Fruit fly (Drosophila melanogaster): ENCODE results near the gene Recs1.

Gene Recs1

dm6 chr3R:14125479-14126121, 28.0 kb downstream of the Recs1 start, which contains the start of the genes 140up and Polr2B (continued):
- TF ChIP-seq Meics (GFP tag; optimal IDR thresholded peaks at IDR 0.05) (peak; percentile 92), CG7556 (GFP tag; optimal IDR thresholded peaks at IDR 0.05) (peak; percentile 92), CG8290 (GFP tag; optimal IDR thresholded peaks at IDR 0.05) (peak; percentile 87), CG8290 (tag; optimal IDR thresholded peaks at IDR 0.05) (peak in 1 of 2 experiments; percentile 68), kah (GFP tag; optimal IDR thresholded peaks at IDR 0.05) (peak; percentile 76), ro (GFP tag; IDR thresholded peaks at IDR 0.05) (peak; percentile 57; the same call in 1 of the 2 replicates), Mrtf (GFP tag; IDR thresholded peaks at IDR 0.05) (peak; percentile 88), tgo (GFP tag; IDR thresholded peaks at IDR 0.05) (peak; percentile 95), CG6854 (GFP tag; optimal IDR thresholded peaks at IDR 0.05) (peak; percentile 61), vvl (GFP tag; IDR thresholded peaks at IDR 0.05) (peak; percentile 96), CG14860 (GFP tag; IDR thresholded peaks at IDR 0.05; ENCODE audit: partially characterized antibody) (no peak), CG2875 (GFP tag; optimal IDR thresholded peaks at IDR 0.05) (peak; percentile 73), nau (GFP tag; optimal IDR thresholded peaks at IDR 0.05) (peak; percentile 76), HLHmδ (GFP tag; optimal IDR thresholded peaks at IDR 0.05) (no peak), bcd (GFP tag; optimal IDR thresholded peaks at IDR 0.05) (peak; percentile 93), rib (GFP tag; IDR thresholded peaks at IDR 0.05) (peak; percentile 92), CG3838 (GFP tag; optimal IDR thresholded peaks at IDR 0.05) (peak; percentile 50), prd (optimal IDR thresholded peaks at IDR 0.05) (no peak), prd (GFP tag; IDR thresholded peaks at IDR 0.05) (peak; percentile 93), stwl (tag; optimal IDR thresholded peaks at IDR 0.05) (peak; percentile 91), CG12104 (GFP tag; optimal IDR thresholded peaks at IDR 0.05) (peak; percentile 93), CG34422 (GFP tag; IDR thresholded peaks at IDR 0.05) (peak; percentile 97), CG6654 (GFP tag; optimal IDR thresholded peaks at IDR 0.05) (peak; percentile 50), Med (GFP tag) (peak; percentile 96), seq (GFP tag; IDR thresholded peaks at IDR 0.05) (peak; percentile 81), chif (GFP tag; optimal IDR thresholded peaks at IDR 0.05) (peak; percentile 60 to 76), CG32767 (GFP tag; IDR thresholded peaks at IDR 0.05) (peak; percentile 86), dmrt11E (tag; optimal IDR thresholded peaks at IDR 0.05) (peak; percentile 92), so (GFP tag; IDR thresholded peaks at IDR 0.05) (peak; percentile 90), nerfin-1 (tag; optimal IDR thresholded peaks at IDR 0.05) (peak; percentile 90), fru (optimal IDR thresholded peaks at IDR 0.05) (no peak), ci (GFP tag; IDR thresholded peaks at IDR 0.05) (peak; percentile 84), CG18476 (GFP tag; optimal IDR thresholded peaks at IDR 0.05) (peak; percentile 93), dpn (GFP tag; optimal IDR thresholded peaks at IDR 0.05) (peak; percentile 83 to 95), CG12219 (GFP tag; optimal IDR thresholded peaks at IDR 0.05) (peak; percentile 57), NFAT (GFP tag; IDR thresholded peaks at IDR 0.05) (peak; percentile 92), pros (GFP tag; optimal IDR thresholded peaks at IDR 0.05) (no peak), CG7372 (GFP tag; IDR thresholded peaks at IDR 0.05) (peak; percentile 93), CG12071 (GFP tag; optimal IDR thresholded peaks at IDR 0.05) (no peak), exex (tag; optimal IDR thresholded peaks at IDR 0.05) (peak; percentile 73), Max (GFP tag; optimal IDR thresholded peaks at IDR 0.05) (peak; percentile 89), CrebB (tag; optimal IDR thresholded peaks at IDR 0.05) (peak; percentile 76), CG9876 (GFP tag; optimal IDR thresholded peaks at IDR 0.05) (peak; percentile 55), onecut (GFP tag; IDR thresholded peaks at IDR 0.05) (peak; percentile 75), Hr51 (GFP tag; optimal IDR thresholded peaks at IDR 0.05) (peak; percentile 83 to 93), eyg (GFP tag; optimal IDR thresholded peaks at IDR 0.05) (peak; percentile 38), CTCF (GFP tag; optimal IDR thresholded peaks at IDR 0.05) (peak; percentile 20), nerfin-2 (GFP tag; IDR thresholded peaks at IDR 0.05; ENCODE audit: partially characterized antibody) (no peak), ATbp (GFP tag; optimal IDR thresholded peaks at IDR 0.05) (peak; percentile 81), sqz (GFP tag; optimal IDR thresholded peaks at IDR 0.05) (peak; percentile 80), HLH4C (GFP tag; IDR thresholded peaks at IDR 0.05; ENCODE audit: partially characterized antibody) (no peak)

Measured in whole organism, embryonic.